Worm (Caenorhabditis elegans) whole organism, L4 larva: ENCODE results near the gene lin-22.
"Not testable (repeated sequence)": the region's sequence is repeated elsewhere in the genome, so short reads cannot be mapped to it uniquely, and the experiment has no call there.

Source experiments
- F10B5.3 ChIP-seq: sonication (generic microtip); optimal IDR thresholded peaks from 2 replicates; lab custom pipeline; 2016; ENCODE audit warnings: mild to moderate bottlenecking, missing genetic modification characterization, missing compliant biosample characterization
- F37D6.2 ChIP-seq: sonication (generic microtip); optimal IDR thresholded peaks from 2 replicates; lab custom pipeline; 2016; ENCODE audit warnings: mild to moderate bottlenecking, missing genetic modification characterization, missing compliant biosample characterization
- Y105C5A.15 ChIP-seq: fragments of 200-800 bp; sonication (Bioruptor generic); IDR thresholded peaks from 2 replicates; pipeline ENCODE4 v1.3.6; 2022; ENCODE audit warnings: missing genetic modification characterization, missing compliant biosample characterization
- Y5F2A.4 ChIP-seq: fragments of 200-800 bp; sonication (Bioruptor generic); optimal IDR thresholded peaks from 2 replicates; lab custom pipeline; 2018; ENCODE audit warnings: mild to moderate bottlenecking, missing genetic modification characterization, missing compliant biosample characterization
- ZK546.5 ChIP-seq, 2 experiments: sonication (generic microtip); optimal IDR thresholded peaks; 2 replicates each; lab custom pipeline; 2017; ENCODE audit warnings: missing biosample characterization in 2 of 2, missing genetic modification characterization in 2 of 2
- aha-1 ChIP-seq: fragments of 150-350 bp; peaks from one replicate; lab custom pipeline; 2014; ENCODE audit warnings: missing biosample characterization, missing genetic modification characterization
- ama-1 ChIP-seq: fragments of 150-350 bp; optimal IDR thresholded peaks from 2 replicates; lab custom pipeline; 2014; ENCODE audit warnings: inconsistent platforms, mixed read lengths
- arid-1 ChIP-seq: fragments of 200-800 bp; sonication (Bioruptor generic); conservative IDR thresholded peaks from 2 replicates; pipeline ENCODE4 v1.3.6; 2022; ENCODE audit warnings: missing genetic modification reagents, missing genetic modification characterization, missing compliant biosample characterization
- ctbp-1 ChIP-seq: fragments of 200-800 bp; sonication (Bioruptor generic); IDR thresholded peaks from 2 replicates; pipeline ENCODE4 v1.3.6; 2022; ENCODE audit warnings: missing genetic modification reagents, missing genetic modification characterization, missing compliant biosample characterization
- daf-16 ChIP-seq, 3 experiments: sonication (generic microtip); optimal IDR thresholded peaks; 2 replicates each; lab custom pipeline; 2016 to 2017; ENCODE audit warnings: missing genetic modification characterization in 3 of 3, missing genetic modification reagents in 3 of 3, mild to moderate bottlenecking in 2 of 3, missing compliant biosample characterization in 2 of 3, missing biosample characterization in 1 of 3, moderate library complexity in 1 of 3
- dmd-8 ChIP-seq: fragments of 200-800 bp; sonication (Bioruptor generic); IDR thresholded peaks from 2 replicates; pipeline ENCODE4 v1.3.6; 2022; ENCODE audit warnings: missing genetic modification characterization, missing compliant biosample characterization
- dmd-9 ChIP-seq: fragments of 200-800 bp; sonication (Bioruptor generic); IDR thresholded peaks from 2 replicates; pipeline ENCODE4 v1.3.6; 2022; ENCODE audit warnings: missing genetic modification reagents, missing genetic modification characterization, missing compliant biosample characterization
- dpl-1 ChIP-seq: fragments of 150-350 bp; optimal IDR thresholded peaks from 2 replicates; lab custom pipeline; 2014; ENCODE audit warnings: missing biosample characterization, missing genetic modification reagents, missing genetic modification characterization
- duxl-1 ChIP-seq: sonication (generic microtip); optimal IDR thresholded peaks from 2 replicates; lab custom pipeline; 2016; ENCODE audit warnings: mild to moderate bottlenecking, missing genetic modification characterization, moderate library complexity, missing compliant biosample characterization; ENCODE audit not compliant: poor library complexity
- egl-43 ChIP-seq: fragments of 200-800 bp; sonication (Bioruptor generic); IDR thresholded peaks from 2 replicates; pipeline ENCODE4 v1.3.6; 2022; ENCODE audit warnings: missing genetic modification reagents, missing genetic modification characterization, missing compliant biosample characterization
- gei-8 ChIP-seq: fragments of 200-800 bp; sonication (Bioruptor generic); optimal IDR thresholded peaks from 2 replicates; lab custom pipeline; 2018; ENCODE audit warnings: mild to moderate bottlenecking, missing genetic modification characterization, missing compliant biosample characterization
- hlh-30 ChIP-seq: sonication (generic microtip); optimal IDR thresholded peaks from 2 replicates; lab custom pipeline; 2017; ENCODE audit warnings: antibody characterized with exemption, mild to moderate bottlenecking, missing genetic modification characterization, missing compliant biosample characterization; ENCODE audit not compliant: insufficient read depth
- hmg-1.1 ChIP-seq: fragments of 200-800 bp; sonication (Bioruptor generic); IDR thresholded peaks from 2 replicates; pipeline ENCODE4 v1.3.6; 2022; ENCODE audit warnings: missing genetic modification reagents, missing genetic modification characterization, missing compliant biosample characterization
- lin-15B ChIP-seq: fragments of 150-350 bp; sonication (generic microtip); optimal IDR thresholded peaks from 3 replicates; lab custom pipeline; 2014; ENCODE audit warnings: missing biosample characterization, missing genetic modification characterization
- lir-3 ChIP-seq: sonication (generic microtip); optimal IDR thresholded peaks from 2 replicates; lab custom pipeline; 2016; ENCODE audit warnings: mild to moderate bottlenecking, missing genetic modification characterization, missing compliant biosample characterization
- lsy-2 ChIP-seq, 2 experiments: fragments of 150-350 bp in 1 of 2; sonication (generic microtip) in 1 of 2; optimal IDR thresholded peaks; 2 replicates each; lab custom pipeline; 2014 to 2017; ENCODE audit warnings: missing biosample characterization in 2 of 2, missing genetic modification characterization in 2 of 2
- madf-9 ChIP-seq: fragments of 200-800 bp; sonication (Bioruptor generic); conservative IDR thresholded peaks from 2 replicates; pipeline ENCODE4 v1.3.6; 2022; ENCODE audit warnings: missing genetic modification reagents, missing genetic modification characterization, missing compliant biosample characterization
- mep-1 ChIP-seq: fragments of 150-350 bp; sonication (generic microtip); optimal IDR thresholded peaks from 3 replicates; lab custom pipeline; 2014; ENCODE audit warnings: missing biosample characterization, missing genetic modification characterization
- mes-2 ChIP-seq: sonication (generic microtip); optimal IDR thresholded peaks from 2 replicates; lab custom pipeline; 2016; ENCODE audit warnings: missing genotype, mild to moderate bottlenecking, missing genetic modification characterization, missing compliant biosample characterization; ENCODE audit not compliant: poor library complexity, severe bottlenecking
- mxl-2 ChIP-seq: fragments of 200-800 bp; sonication (Bioruptor generic); conservative IDR thresholded peaks from 2 replicates; pipeline ENCODE4 v1.3.6; 2022; ENCODE audit warnings: missing genetic modification reagents, missing genetic modification characterization, missing compliant biosample characterization
- mxl-3 ChIP-seq: fragments of 200-800 bp; sonication (Bioruptor generic); optimal IDR thresholded peaks from 2 replicates; lab custom pipeline; 2018; ENCODE audit warnings: mild to moderate bottlenecking, missing genetic modification characterization, missing compliant biosample characterization
- nhr-102 ChIP-seq: sonication (generic microtip); optimal IDR thresholded peaks from 2 replicates; lab custom pipeline; 2016; ENCODE audit warnings: mild to moderate bottlenecking, missing genetic modification characterization, moderate library complexity, missing compliant biosample characterization
- nhr-28 ChIP-seq: fragments of 150-350 bp; optimal IDR thresholded peaks from 2 replicates; lab custom pipeline; 2014; ENCODE audit warnings: missing biosample characterization, missing genetic modification characterization
- nhr-41 ChIP-seq: fragments of 200-800 bp; sonication (Bioruptor generic); IDR thresholded peaks from 2 replicates; pipeline ENCODE4 v1.3.6; 2022; ENCODE audit warnings: missing genetic modification reagents, missing genetic modification characterization, missing compliant biosample characterization
- nhr-42 ChIP-seq: fragments of 200-800 bp; sonication (Bioruptor generic); IDR thresholded peaks from 2 replicates; pipeline ENCODE4 v1.3.6; 2022; ENCODE audit warnings: missing genetic modification characterization, missing compliant biosample characterization
- nhr-77 ChIP-seq: fragments of 150-350 bp; optimal IDR thresholded peaks from 2 replicates; lab custom pipeline; 2014; ENCODE audit warnings: missing biosample characterization, missing genetic modification characterization
- pha-4 ChIP-seq, 2 experiments: fragments of 150-350 bp in 1 of 2; fragments of 200-800 bp in 1 of 2; sonication (Bioruptor generic) in 1 of 2; IDR thresholded peaks in 1 of 2; optimal IDR thresholded peaks in 1 of 2; 2 replicates each; pipeline versions ENCODE4 v1.3.6 to Lab custom; 2014 to 2022; ENCODE audit warnings: missing genetic modification characterization in 2 of 2, missing genetic modification reagents in 2 of 2, missing biosample characterization in 1 of 2, missing compliant biosample characterization in 1 of 2
- saeg-2 ChIP-seq: fragments of 200-800 bp; sonication (Bioruptor generic); IDR thresholded peaks from 2 replicates; pipeline ENCODE4 v1.3.6; 2022; ENCODE audit warnings: missing genetic modification reagents, missing genetic modification characterization, missing compliant biosample characterization
- sdz-12 ChIP-seq: fragments of 200-800 bp; sonication (Bioruptor generic); optimal IDR thresholded peaks from 2 replicates; lab custom pipeline; 2018; ENCODE audit warnings: mild to moderate bottlenecking, missing genetic modification characterization, missing compliant biosample characterization
- set-16 ChIP-seq: fragments of 200-800 bp; sonication (Bioruptor generic); IDR thresholded peaks from 2 replicates; pipeline ENCODE4 v1.3.6; 2022; ENCODE audit warnings: missing genetic modification reagents, missing genetic modification characterization, missing compliant biosample characterization
- snpc-1.2 ChIP-seq: fragments of 200-800 bp; sonication (Bioruptor generic); IDR thresholded peaks from 2 replicates; pipeline ENCODE4 v1.3.6; 2022; ENCODE audit warnings: missing genetic modification reagents, missing genetic modification characterization, missing compliant biosample characterization
- spr-1 ChIP-seq: sonication (generic microtip); optimal IDR thresholded peaks from 2 replicates; lab custom pipeline; 2016; ENCODE audit warnings: mild to moderate bottlenecking, missing genetic modification characterization, missing compliant biosample characterization
- tag-97 ChIP-seq: fragments of 200-800 bp; sonication (Bioruptor generic); IDR thresholded peaks from 2 replicates; pipeline ENCODE4 v1.3.6; 2022; ENCODE audit warnings: missing genetic modification characterization, missing compliant biosample characterization
- unc-130 ChIP-seq: sonication (generic microtip); optimal IDR thresholded peaks from 2 replicates; lab custom pipeline; 2016; ENCODE audit warnings: missing genetic modification reagents, missing genetic modification characterization, missing compliant biosample characterization
- unc-62 ChIP-seq, 3 experiments: fragments of 150-350 bp in 1 of 3; sonication (generic microtip); optimal IDR thresholded peaks in 2 of 3; peaks in 1 of 3; 1 replicate in 1 of 3; 2 replicates in 2 of 3; lab custom pipeline; 2014 to 2017; ENCODE audit warnings: missing biosample characterization in 3 of 3, missing genetic modification characterization in 3 of 3, missing genetic modification reagents in 3 of 3, missing genotype in 1 of 3
- vab-7 ChIP-seq: fragments of 200-800 bp; sonication (Bioruptor generic); IDR thresholded peaks from 2 replicates; pipeline ENCODE4 v1.3.6; 2022; ENCODE audit warnings: missing genetic modification reagents, missing genetic modification characterization, missing compliant biosample characterization
- zip-2 ChIP-seq: fragments of 150-350 bp; optimal IDR thresholded peaks from 2 replicates; lab custom pipeline; 2014; ENCODE audit warnings: missing biosample characterization, missing genetic modification characterization

Gene lin-22

DNA sequence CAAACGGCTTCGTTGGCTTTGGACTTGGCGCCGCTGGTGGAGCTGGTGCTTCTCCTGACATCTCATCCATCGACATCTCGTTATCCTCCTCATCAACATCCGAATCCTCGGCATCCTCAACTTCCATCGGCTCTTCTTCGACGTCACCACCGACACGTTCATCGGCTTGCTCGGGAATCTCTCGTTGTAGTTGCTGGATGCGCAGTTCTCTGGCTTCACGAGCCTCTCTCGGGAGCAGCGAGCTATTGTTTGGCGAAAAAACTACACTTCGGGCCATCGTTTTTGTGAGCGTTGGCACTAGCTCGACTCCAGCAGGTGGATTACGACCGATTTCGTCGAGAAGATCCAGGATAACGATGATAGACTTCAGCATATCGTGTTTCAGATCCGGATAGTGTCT, 26.5 kb downstream of the lin-22 start:
- TF ChIP-seq set-16 (GFP tag; lab: Robert Waterston, UW) (peak; percentile 63), dmd-9 (GFP tag; lab: Robert Waterston, UW) (no peak)

DNA sequence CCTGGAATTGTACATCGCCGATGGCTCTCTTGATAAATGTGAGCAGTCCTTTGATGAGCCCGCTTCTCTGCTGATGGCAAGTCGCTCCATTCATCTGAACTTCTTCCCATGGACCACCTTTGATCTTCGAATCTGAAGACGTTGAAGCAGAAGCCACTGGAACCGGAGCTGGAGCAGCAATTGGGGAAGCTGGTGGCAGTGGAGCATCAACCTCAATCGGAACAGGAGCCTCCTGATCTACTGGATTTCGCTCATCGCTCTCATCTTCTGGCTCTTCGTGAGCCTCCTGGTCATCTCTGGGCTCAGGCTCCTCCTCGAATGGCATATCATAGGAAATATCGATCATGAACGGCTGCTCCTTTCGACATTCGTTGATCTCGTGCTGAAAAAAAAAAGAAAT, 27.4 kb downstream of the lin-22 start:
- TF ChIP-seq ZK546.5 (tag; optimal IDR thresholded peaks at IDR 0.05; lab: Kevin White, UChicago): no peak
- TF ChIP-seq set-16 (GFP tag; lab: Robert Waterston, UW): peak; percentile 72

DNA sequence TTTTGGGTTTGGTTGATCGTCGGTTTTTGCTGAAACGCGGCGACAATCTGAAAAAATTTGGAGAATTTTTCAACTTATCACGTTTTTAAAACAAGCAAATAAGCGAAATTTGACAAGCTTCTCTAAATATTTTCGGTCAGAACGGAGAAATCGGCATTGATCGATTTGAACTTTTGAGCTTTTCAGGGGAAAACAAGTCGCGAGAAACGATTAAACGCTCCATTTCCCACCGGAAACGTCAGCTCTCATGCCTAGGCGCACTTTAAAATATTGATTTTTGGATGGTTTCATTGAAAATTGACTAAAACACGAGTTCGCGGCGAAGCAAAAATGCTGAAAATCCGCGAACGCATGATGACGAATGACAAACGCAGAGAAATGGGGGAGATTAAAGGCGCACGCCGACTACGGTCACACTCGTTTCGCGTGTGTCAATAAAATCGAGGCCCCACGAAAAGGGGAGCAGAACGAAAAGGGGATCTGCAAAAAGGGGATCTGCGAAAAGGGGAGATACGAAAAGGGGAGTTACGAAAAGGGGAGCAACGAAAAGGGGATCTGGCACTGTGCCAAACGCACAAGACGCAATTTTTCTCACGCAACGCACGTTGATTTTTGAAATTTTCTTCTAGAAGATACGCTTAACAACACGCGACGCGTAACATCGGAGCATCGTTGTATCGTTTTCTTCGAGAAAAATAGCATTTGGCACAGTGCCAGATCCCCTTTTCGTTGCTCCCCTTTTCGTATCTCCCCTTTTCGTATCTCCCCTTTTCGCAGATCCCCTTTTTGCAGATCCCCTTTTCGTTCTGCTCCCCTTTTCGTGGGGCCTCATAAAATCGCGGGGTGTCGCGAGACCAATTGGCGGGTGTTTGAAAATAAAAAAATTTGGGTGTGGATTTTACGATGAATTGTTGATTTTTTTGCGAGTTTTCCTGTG, 30.8 kb downstream of the lin-22 start, which contains the start of gene eel-1:
TSS of gene eel-1 (minus strand) at position 51 of the 937 bp plus-strand sequence.
- TF ChIP-seq lir-3 (peak; percentile 73), pha-4 (GFP tag; IDR thresholded peaks at IDR 0.05; lab: Robert Waterston, UW) (peak; percentile 97), dpl-1 (GFP tag; lab: Kevin White, UChicago) (peak; percentile 95), arid-1 (GFP tag; lab: Robert Waterston, UW) (peak; percentile 98), snpc-1.2 (peak; percentile 93), unc-130 (peak; percentile 97), F10B5.3 (tag; lab: Kevin White, UChicago) (peak; percentile 52), mxl-2 (GFP tag; lab: Robert Waterston, UW) (peak; percentile 91), nhr-41 (peak; percentile 92), vab-7 (GFP tag; lab: Robert Waterston, UW) (peak; percentile 100), duxl-1 (tag; lab: Kevin White, UChicago) (peak; percentile 88), nhr-42 (GFP tag; lab: Robert Waterston, UW) (peak; percentile 97), dmd-8 (GFP tag; lab: Robert Waterston, UW) (peak; percentile 92), mes-2 (tag; lab: Kevin White, UChicago) (peak; percentile 98), madf-9 (peak; percentile 99), ZK546.5 (tag; optimal IDR thresholded peaks at IDR 0.05; lab: Kevin White, UChicago) (peak in 1 of 2 experiments; percentile 35), Y105C5A.15 (peak; percentile 96), mxl-3 (GFP tag; lab: Kevin White, UChicago) (peak; percentile 91), ama-1 (peak; percentile 44), hlh-30 (tag; lab: Kevin White, UChicago) (peak; percentile 89), nhr-102 (tag; lab: Kevin White, UChicago) (peak; percentile 90), gei-8 (peak; percentile 65), hmg-1.1 (GFP tag; lab: Robert Waterston, UW) (peak; percentile 96), Y5F2A.4 (GFP tag; lab: Kevin White, UChicago) (peak; percentile 58), sdz-12 (peak; percentile 92), daf-16 (GFP tag; optimal IDR thresholded peaks at IDR 0.05; lab: Kevin White, UChicago) (peak; percentile 38 to 75), daf-16 (tag; optimal IDR thresholded peaks at IDR 0.05; lab: Kevin White, UChicago) (peak; percentile 62), mep-1 (tag; lab: Kevin White, UChicago) (peak; percentile 97), saeg-2 (GFP tag; lab: Robert Waterston, UW) (peak; percentile 96), nhr-77 (peak; percentile 53), spr-1 (peak; percentile 90), F37D6.2 (peak; percentile 93), lsy-2 (tag; optimal IDR thresholded peaks at IDR 0.05; lab: Kevin White, UChicago) (peak; percentile 98 to 99), tag-97 (GFP tag; lab: Robert Waterston, UW) (peak; percentile 95), unc-62 (GFP tag; optimal IDR thresholded peaks at IDR 0.05 in 1 of 2; lab: Kevin White, UChicago) (peak in 1 of 2 experiments; percentile 99), lin-15B (tag; lab: Kevin White, UChicago) (peak; percentile 70), nhr-28 (tag; lab: Kevin White, UChicago) (peak; percentile 56), ctbp-1 (GFP tag; lab: Robert Waterston, UW) (peak; percentile 97), zip-2 (tag; lab: Kevin White, UChicago) (peak; percentile 52), aha-1 (tag; lab: Kevin White, UChicago) (peak; percentile 99), egl-43 (peak; percentile 98)
- TF ChIP-seq pha-4, unc-62 (tag; optimal IDR thresholded peaks at IDR 0.05; lab: Kevin White, UChicago): not testable (repeated sequence)
